Fruit fly (Drosophila melanogaster) whole organism, embryonic: ENCODE measurements around the gene mRpL3.
A peak's percentile ranks its signal among the peaks of the same experiment; 100 is the strongest.

Experiments used
- BEAF-32 ChIP-seq: fragments of 200-800 bp; sonication (Bioruptor generic); optimal IDR thresholded peaks from 3 replicates; lab custom pipeline; 2017; ENCODE audit warnings: missing biosample characterization, missing genetic modification characterization, mild to moderate bottlenecking, moderate library complexity, missing genetic modification reagents
- CG10267 ChIP-seq: fragments of 200-800 bp; sonication (Bioruptor generic); optimal IDR thresholded peaks from 2 replicates; lab custom pipeline; 2018; ENCODE audit warnings: missing biosample characterization, mild to moderate bottlenecking, missing genetic modification characterization, moderate library complexity
- CG11247 ChIP-seq: fragments of 200-800 bp; sonication (Bioruptor generic); IDR thresholded peaks from 2 replicates; pipeline ENCODE4 v1.3.6; 2022; ENCODE audit warnings: missing biosample characterization, missing genetic modification characterization
- CG11504 ChIP-seq: fragments of 200-800 bp; sonication (Bioruptor generic); optimal IDR thresholded peaks from 3 replicates; lab custom pipeline; 2019; ENCODE audit warnings: missing biosample characterization, mild to moderate bottlenecking, missing genetic modification characterization, moderate library complexity
- CG12659 ChIP-seq: fragments of 200-800 bp; sonication (Bioruptor generic); optimal IDR thresholded peaks from 3 replicates; lab custom pipeline; 2017; ENCODE audit warnings: mild to moderate bottlenecking, missing biosample characterization, missing genetic modification reagents, missing genetic modification characterization
- CG12744 ChIP-seq: fragments of 200-800 bp; sonication (Bioruptor generic); optimal IDR thresholded peaks from 2 replicates; lab custom pipeline; 2016; ENCODE audit warnings: missing biosample characterization, missing genetic modification characterization
- CG12942 ChIP-seq: fragments of 200-800 bp; sonication (Bioruptor generic); optimal IDR thresholded peaks from 3 replicates; lab custom pipeline; 2016; ENCODE audit warnings: missing biosample characterization, missing genetic modification characterization
- CG13296 ChIP-seq: fragments of 200-800 bp; sonication (Bioruptor generic); optimal IDR thresholded peaks from 3 replicates; lab custom pipeline; 2018; ENCODE audit warnings: missing biosample characterization, mild to moderate bottlenecking, missing genetic modification characterization
- CG14710 ChIP-seq: fragments of 200-800 bp; sonication (Bioruptor generic); optimal IDR thresholded peaks from 3 replicates; lab custom pipeline; 2019; ENCODE audit warnings: missing biosample characterization, mild to moderate bottlenecking, missing genetic modification characterization, moderate library complexity
- CG15479 ChIP-seq: fragments of 200-800 bp; sonication (Bioruptor generic); optimal IDR thresholded peaks from 3 replicates; lab custom pipeline; 2019; ENCODE audit warnings: missing biosample characterization, mild to moderate bottlenecking, missing genetic modification characterization, moderate library complexity
- CG15514 ChIP-seq: fragments of 200-800 bp; sonication (Bioruptor generic); optimal IDR thresholded peaks from 3 replicates; lab custom pipeline; 2017; ENCODE audit warnings: missing biosample characterization, missing genetic modification characterization, mild to moderate bottlenecking, moderate library complexity, missing genetic modification reagents
- CG16863 ChIP-seq: fragments of 200-800 bp; sonication (Bioruptor generic); optimal IDR thresholded peaks from 3 replicates; lab custom pipeline; 2016; ENCODE audit warnings: missing biosample characterization, missing genetic modification characterization
- CG17361 ChIP-seq: fragments of 200-800 bp; sonication (Bioruptor generic); IDR thresholded peaks from 3 replicates; pipeline ENCODE4 v1.3.6; 2022; ENCODE audit warnings: missing biosample characterization, missing genetic modification characterization
- CG2116 ChIP-seq: fragments of 200-800 bp; sonication (Bioruptor generic); optimal IDR thresholded peaks from 3 replicates; lab custom pipeline; 2018; ENCODE audit warnings: missing biosample characterization, mild to moderate bottlenecking, missing genetic modification characterization
- CG30020 ChIP-seq: fragments of 200-800 bp; optimal IDR thresholded peaks from 2 replicates; lab custom pipeline; 2019; ENCODE audit warnings: missing biosample characterization, mild to moderate bottlenecking, missing genetic modification characterization, moderate library complexity
- CG33557 ChIP-seq: fragments of 200-800 bp; sonication (Bioruptor generic); optimal IDR thresholded peaks from 2 replicates; lab custom pipeline; 2019; ENCODE audit warnings: missing biosample characterization, mild to moderate bottlenecking, missing genetic modification characterization, moderate library complexity
- CG3995 ChIP-seq: fragments of 200-800 bp; sonication (Bioruptor generic); optimal IDR thresholded peaks from 3 replicates; lab custom pipeline; 2016; ENCODE audit warnings: missing biosample characterization, missing genetic modification characterization
- Deaf1 ChIP-seq: fragments of 200-800 bp; optimal IDR thresholded peaks from 3 replicates; lab custom pipeline; 2019; ENCODE audit warnings: missing biosample characterization, mild to moderate bottlenecking, missing genetic modification characterization, moderate library complexity
- Dll ChIP-seq: fragments of 200-800 bp; sonication (Bioruptor generic); IDR thresholded peaks from 4 replicates; pipeline ENCODE4 v1.3.6; 2022; ENCODE audit warnings: missing biosample characterization, missing genetic modification characterization; ENCODE audit not compliant: partially characterized antibody
- Doc3 ChIP-seq: fragments of 200-800 bp; sonication (Bioruptor generic); IDR thresholded peaks from 3 replicates; pipeline ENCODE4 v1.3.6; 2022; ENCODE audit warnings: missing biosample characterization, missing genetic modification characterization; ENCODE audit not compliant: partially characterized antibody
- Dref ChIP-seq: fragments of 200-800 bp; sonication (Bioruptor generic); IDR thresholded peaks from 2 replicates; pipeline ENCODE4 v1.3.6; 2022; ENCODE audit warnings: missing biosample characterization, missing genetic modification characterization
- Myb ChIP-seq: fragments of 200-800 bp; sonication (Bioruptor generic); optimal IDR thresholded peaks from 2 replicates; lab custom pipeline; 2016; ENCODE audit warnings: missing biosample characterization, missing genetic modification characterization
- NC2α ChIP-seq: fragments of 200-800 bp; sonication (Bioruptor generic); optimal IDR thresholded peaks from 2 replicates; lab custom pipeline; 2016; ENCODE audit warnings: missing biosample characterization, missing genetic modification characterization
- Sry-β ChIP-seq: fragments of 200-800 bp; sonication (Bioruptor generic); optimal IDR thresholded peaks from 2 replicates; lab custom pipeline; 2018; ENCODE audit warnings: missing biosample characterization, mild to moderate bottlenecking, missing genetic modification characterization, moderate library complexity
- Sry-δ ChIP-seq: fragments of 200-800 bp; sonication (Bioruptor generic); optimal IDR thresholded peaks from 2 replicates; lab custom pipeline; 2016; ENCODE audit warnings: missing biosample characterization, missing genetic modification characterization
- Tbp ChIP-seq: fragments of >200 bp; optimal IDR thresholded peaks from 2 replicates; lab custom pipeline; 2018; ENCODE audit warnings: missing biosample characterization, missing genetic modification characterization
- Xbp1 ChIP-seq: fragments of 200-800 bp; sonication (Bioruptor generic); optimal IDR thresholded peaks from 3 replicates; lab custom pipeline; 2016; ENCODE audit warnings: missing biosample characterization, mild to moderate bottlenecking, missing genetic modification characterization
- ab ChIP-seq: fragments of 200-800 bp; sonication (Bioruptor generic); optimal IDR thresholded peaks from 2 replicates; lab custom pipeline; 2016; ENCODE audit warnings: missing biosample characterization, missing genetic modification characterization
- bab2 ChIP-seq: fragments of 200-800 bp; sonication (Bioruptor generic); optimal IDR thresholded peaks from 2 replicates; lab custom pipeline; 2016; ENCODE audit warnings: missing biosample characterization, missing genetic modification characterization
- cad ChIP-seq: fragments of >200 bp; optimal IDR thresholded peaks from 2 replicates; lab custom pipeline; 2017; ENCODE audit warnings: missing biosample characterization, missing genetic modification characterization
- chinmo ChIP-seq: fragments of 200-800 bp; sonication (Bioruptor generic); IDR thresholded peaks from 4 replicates; pipeline ENCODE4 v1.3.6; 2022; ENCODE audit warnings: missing biosample characterization, missing genetic modification characterization; ENCODE audit not compliant: partially characterized antibody
- crp ChIP-seq, 2 experiments: fragments of 200-800 bp; sonication (Bioruptor generic); optimal IDR thresholded peaks; 2 replicates in 1 of 2; 3 replicates in 1 of 2; lab custom pipeline; 2017; ENCODE audit warnings: missing biosample characterization in 2 of 2, missing genetic modification characterization in 2 of 2, mild to moderate bottlenecking in 1 of 2, moderate library complexity in 1 of 2
- disco-r ChIP-seq: fragments of 200-800 bp; sonication (Bioruptor generic); optimal IDR thresholded peaks from 2 replicates; lab custom pipeline; 2016; ENCODE audit warnings: missing biosample characterization, missing genetic modification characterization
- hkb ChIP-seq, 2 experiments: fragments of 200-800 bp in 1 of 2; fragments of >200 bp in 1 of 2; sonication (Bioruptor generic) in 1 of 2; IDR thresholded peaks in 1 of 2; optimal IDR thresholded peaks in 1 of 2; 2 replicates each; pipeline versions ENCODE4 v1.3.6 to Lab custom; 2017 to 2022; ENCODE audit warnings: missing biosample characterization in 1 of 2, missing genetic modification characterization in 1 of 2
- ken ChIP-seq: fragments of 200-800 bp; sonication (Bioruptor generic); IDR thresholded peaks from 3 replicates; pipeline ENCODE4 v1.3.6; 2022; ENCODE audit warnings: missing biosample characterization, missing genetic modification characterization
- knrl ChIP-seq: fragments of 200-800 bp; sonication (Bioruptor generic); IDR thresholded peaks from 3 replicates; pipeline ENCODE4 v1.3.6; 2022; ENCODE audit warnings: missing biosample characterization, missing genetic modification characterization; ENCODE audit not compliant: partially characterized antibody
- luna ChIP-seq: fragments of 200-800 bp; sonication (Bioruptor generic); optimal IDR thresholded peaks from 2 replicates; lab custom pipeline; 2016; ENCODE audit warnings: missing biosample characterization, missing genetic modification characterization
- mam ChIP-seq: fragments of 200-800 bp; sonication (Bioruptor generic); optimal IDR thresholded peaks from 3 replicates; lab custom pipeline; 2016; ENCODE audit warnings: missing biosample characterization, missing genetic modification characterization
- nerfin-2 ChIP-seq: fragments of 200-800 bp; sonication (Bioruptor generic); IDR thresholded peaks from 2 replicates; pipeline ENCODE4 v1.3.6; 2022; ENCODE audit warnings: missing biosample characterization, missing genetic modification characterization; ENCODE audit not compliant: partially characterized antibody
- repo ChIP-seq: fragments of 200-800 bp; sonication (Bioruptor generic); optimal IDR thresholded peaks from 2 replicates; lab custom pipeline; 2016; ENCODE audit warnings: missing biosample characterization, missing genetic modification characterization
- row ChIP-seq: fragments of 200-800 bp; sonication (Bioruptor generic); IDR thresholded peaks from 3 replicates; pipeline ENCODE4 v1.3.6; 2022; ENCODE audit warnings: missing biosample characterization, missing genetic modification characterization
- sens ChIP-seq: fragments of 200-800 bp; sonication (Bioruptor generic); peaks from one replicate; lab custom pipeline; 2016; ENCODE audit warnings: missing biosample characterization, missing genetic modification characterization
- sug ChIP-seq: fragments of 200-800 bp; optimal IDR thresholded peaks from 2 replicates; lab custom pipeline; 2019; ENCODE audit warnings: missing biosample characterization, mild to moderate bottlenecking, missing genetic modification characterization, moderate library complexity
- tna ChIP-seq: fragments of 200-800 bp; sonication (Bioruptor generic); IDR thresholded peaks from 2 replicates; pipeline ENCODE4 v1.3.6; 2022; ENCODE audit warnings: missing biosample characterization, missing genetic modification characterization; ENCODE audit not compliant: partially characterized antibody
- trem ChIP-seq: fragments of 200-800 bp; optimal IDR thresholded peaks from 3 replicates; lab custom pipeline; 2019; ENCODE audit warnings: missing biosample characterization, mild to moderate bottlenecking, missing genetic modification characterization, moderate library complexity
- ttk ChIP-seq: fragments of 200-800 bp; sonication (Bioruptor generic); IDR thresholded peaks from 2 replicates; pipeline ENCODE4 v2.1.2; 2022; ENCODE audit warnings: missing biosample characterization, missing genetic modification characterization
- tup ChIP-seq: fragments of 200-800 bp; sonication (Bioruptor generic); optimal IDR thresholded peaks from 2 replicates; lab custom pipeline; 2016; ENCODE audit warnings: missing biosample characterization, mild to moderate bottlenecking, missing genetic modification characterization, moderate library complexity
- unc-4 ChIP-seq: fragments of 200-800 bp; sonication (Bioruptor generic); IDR thresholded peaks from 2 replicates; pipeline ENCODE4 v1.3.6; 2022; ENCODE audit warnings: missing biosample characterization, missing genetic modification characterization; ENCODE audit not compliant: partially characterized antibody

Gene mRpL3

dm6 chrX:15733995-15734394 lies 27.1 kb upstream of the mRpL3 start, which contains the start of the genes CG12379 and MagR (continued):
- TF ChIP-seq CG12942 (GFP tag; lab: Kevin White, UChicago) (peak; percentile 3), mam (GFP tag; lab: Kevin White, UChicago) (peak; percentile 72), CG11504 (tag; lab: Kevin White, UChicago) (no peak), tup (no peak), nerfin-2 (GFP tag; lab: Robert Waterston, UW) (peak; percentile 62), CG12659 (GFP tag; lab: Kevin White, UChicago) (peak; percentile 71), CG33557 (GFP tag; lab: Kevin White, UChicago) (peak; percentile 64), CG11247 (GFP tag; lab: Robert Waterston, UW) (no peak), Deaf1 (tag; lab: Kevin White, UChicago) (peak; percentile 30), Xbp1 (peak; percentile 56), cad (GFP tag; lab: Kevin White, UChicago) (no peak)

dm6 chrX:15737110-15737509 lies 23.9 kb upstream of the mRpL3 start, which contains the start of gene Arp6:
Gene Arp6, minus strand, starts transcription at chrX:15737120.
- peak; percentile 1 for TF ChIP-seq CG30020
- TF ChIP-seq CG2116 = peak; percentile 40
- TF ChIP-seq ken (GFP tag; lab: Robert Waterston, UW) = no peak
- TF ChIP-seq CG16863 (GFP tag; lab: Kevin White, UChicago) = no peak
- TF ChIP-seq Sry-δ (GFP tag; lab: Kevin White, UChicago) = peak; percentile 7
- TF ChIP-seq Dref (GFP tag; lab: Robert Waterston, UW) = peak; percentile 57
- TF ChIP-seq CG15479 (GFP tag; lab: Kevin White, UChicago) = no peak
- no peak for TF ChIP-seq CG13296 (GFP tag; lab: Kevin White, UChicago)
- TF ChIP-seq Doc3 (GFP tag; lab: Robert Waterston, UW) = no peak
- TF ChIP-seq CG14710 (tag; lab: Kevin White, UChicago) = peak; percentile 26
- TF ChIP-seq disco-r (GFP tag; lab: Kevin White, UChicago) = no peak
- TF ChIP-seq CG15514 (GFP tag; lab: Kevin White, UChicago) = peak; percentile 26
- TF ChIP-seq Sry-β = peak; percentile 93
- TF ChIP-seq ttk (GFP tag; lab: Robert Waterston, UW) = no peak
- peak; percentile 65 for TF ChIP-seq CG3995 (GFP tag; lab: Kevin White, UChicago)
- no peak for TF ChIP-seq chinmo (GFP tag; lab: Robert Waterston, UW)
- peak; percentile 38 for TF ChIP-seq CG10267 (tag; lab: Kevin White, UChicago)
- no peak for TF ChIP-seq repo (GFP tag; lab: Kevin White, UChicago)
- TF ChIP-seq sug (tag; lab: Kevin White, UChicago) = peak; percentile 6
- TF ChIP-seq knrl (GFP tag; lab: Robert Waterston, UW) = no peak
- 0 out of 4 replicates have a peak, but pooled peaks have one; percentile 42 for TF ChIP-seq Dll (GFP tag; lab: Robert Waterston, UW)
- TF ChIP-seq luna (GFP tag; lab: Kevin White, UChicago) = no peak
- TF ChIP-seq Myb (GFP tag; lab: Kevin White, UChicago) = peak; percentile 48
- no peak for TF ChIP-seq CG12744
- peak in 1 of 2 experiments; percentile 65 for TF ChIP-seq crp (GFP tag; optimal IDR thresholded peaks at IDR 0.05; lab: Kevin White, UChicago)
- TF ChIP-seq unc-4 (GFP tag; lab: Robert Waterston, UW) = 0 out of 2 replicates have a peak, but pooled peaks have one; percentile 24
- peak; percentile 29 for TF ChIP-seq trem (tag; lab: Kevin White, UChicago)
- TF ChIP-seq CG17361 (GFP tag; lab: Robert Waterston, UW) = no peak
- TF ChIP-seq bab2 = no peak
- TF ChIP-seq sens (GFP tag; lab: Kevin White, UChicago) = peak; percentile 43
- TF ChIP-seq Tbp = no peak
- TF ChIP-seq NC2α (GFP tag; lab: Kevin White, UChicago) = no peak
- no peak for TF ChIP-seq tna (GFP tag; lab: Robert Waterston, UW)
- no peak for TF ChIP-seq hkb (optimal IDR thresholded peaks at IDR 0.05; lab: Kevin White, UChicago)
- no peak for TF ChIP-seq hkb (GFP tag; IDR thresholded peaks at IDR 0.05; lab: Robert Waterston, UW)
- peak; percentile 61 for TF ChIP-seq row (GFP tag; lab: Robert Waterston, UW)
- TF ChIP-seq BEAF-32 = peak; percentile 32
- no peak for TF ChIP-seq ab
